Fruit fly (Drosophila melanogaster): ENCODE results near the gene CycE.

- no peak for TF ChIP-seq CG8478 (optimal IDR thresholded peaks at IDR 0.05)
- peak in 1 of 2 experiments; percentile 23 for TF ChIP-seq CTCF (optimal IDR thresholded peaks at IDR 0.05)
These were observed at the start of gene CycE for dm6 chr2L:15747394-15748260.
